Fruit fly (Drosophila melanogaster) whole organism, embryonic: ENCODE results near the gene mRpS2.

Source experiments
- Atf-2 ChIP-seq: fragments of 200-800 bp; sonication (Bioruptor generic); optimal IDR thresholded peaks from 2 replicates; lab custom pipeline; 2016; ENCODE audit warnings: missing biosample characterization, missing genetic modification characterization
- Atf6 ChIP-seq: fragments of 200-800 bp; sonication (Bioruptor generic); IDR thresholded peaks from 2 replicates; pipeline ENCODE4 v1.3.6; 2022; ENCODE audit warnings: missing biosample characterization, missing genetic modification characterization
- B-H2 ChIP-seq: fragments of 200-800 bp; sonication (Bioruptor generic); optimal IDR thresholded peaks from 2 replicates; lab custom pipeline; 2018; ENCODE audit warnings: missing biosample characterization, mild to moderate bottlenecking, missing genetic modification characterization
- Blimp-1 ChIP-seq: fragments of 200-800 bp; sonication (Bioruptor generic); optimal IDR thresholded peaks from 3 replicates; lab custom pipeline; 2018; ENCODE audit warnings: missing biosample characterization, missing genetic modification characterization, mild to moderate bottlenecking, moderate library complexity, missing genetic modification reagents
- CG10274 ChIP-seq: fragments of 200-800 bp; sonication (Bioruptor generic); optimal IDR thresholded peaks from 3 replicates; lab custom pipeline; 2017; ENCODE audit warnings: missing biosample characterization, mild to moderate bottlenecking, missing genetic modification characterization
- CG12071 ChIP-seq: fragments of 200-800 bp; sonication (Bioruptor generic); optimal IDR thresholded peaks from 3 replicates; lab custom pipeline; 2018; ENCODE audit warnings: missing biosample characterization, mild to moderate bottlenecking, missing genetic modification characterization
- CG1647 ChIP-seq: fragments of 200-800 bp; sonication (Bioruptor generic); optimal IDR thresholded peaks from 3 replicates; lab custom pipeline; 2016; ENCODE audit warnings: missing biosample characterization, missing genetic modification characterization
- CG17912 ChIP-seq: fragments of 200-800 bp; sonication (Bioruptor generic); optimal IDR thresholded peaks from 2 replicates; lab custom pipeline; 2018; ENCODE audit warnings: missing biosample characterization, mild to moderate bottlenecking, missing genetic modification characterization
- CG30020 ChIP-seq: fragments of 200-800 bp; optimal IDR thresholded peaks from 2 replicates; lab custom pipeline; 2019; ENCODE audit warnings: missing biosample characterization, mild to moderate bottlenecking, missing genetic modification characterization, moderate library complexity
- CG32532 ChIP-seq: fragments of 200-800 bp; sonication (Bioruptor generic); IDR thresholded peaks from 2 replicates; pipeline ENCODE4 v1.3.6; 2022; ENCODE audit warnings: missing biosample characterization, missing genetic modification characterization
- CG3847 ChIP-seq: fragments of 200-800 bp; sonication (Bioruptor generic); IDR thresholded peaks from 2 replicates; pipeline ENCODE4 v1.3.6; 2022; ENCODE audit warnings: missing biosample characterization, missing genetic modification characterization
- CG42726 ChIP-seq: fragments of 200-800 bp; sonication (Bioruptor generic); IDR thresholded peaks from 2 replicates; pipeline ENCODE4 v1.3.6; 2022; ENCODE audit warnings: missing biosample characterization, missing genetic modification characterization; ENCODE audit not compliant: partially characterized antibody
- CG4820 ChIP-seq: fragments of 200-800 bp; sonication (Bioruptor generic); optimal IDR thresholded peaks from 3 replicates; lab custom pipeline; 2016; ENCODE audit warnings: missing biosample characterization, missing genetic modification characterization
- CG5953 ChIP-seq: fragments of 200-800 bp; sonication (Bioruptor generic); IDR thresholded peaks from 2 replicates; pipeline ENCODE4 v1.3.6; 2022; ENCODE audit warnings: missing biosample characterization, missing genetic modification characterization
- CG6254 ChIP-seq: fragments of 200-800 bp; sonication (Bioruptor generic); optimal IDR thresholded peaks from 3 replicates; lab custom pipeline; 2017; ENCODE audit warnings: mild to moderate bottlenecking, missing biosample characterization, missing genetic modification reagents, missing genetic modification characterization
- CG6654 ChIP-seq: fragments of 200-800 bp; sonication (Bioruptor generic); optimal IDR thresholded peaks from 2 replicates; lab custom pipeline; 2017; ENCODE audit warnings: missing biosample characterization, mild to moderate bottlenecking, missing genetic modification characterization
- CG6689 ChIP-seq: fragments of 200-800 bp; sonication (Bioruptor generic); IDR thresholded peaks from 2 replicates; pipeline ENCODE4 v1.3.6; 2022; ENCODE audit warnings: missing biosample characterization, missing genetic modification characterization
- CG8089 ChIP-seq: fragments of 200-800 bp; sonication (Bioruptor generic); optimal IDR thresholded peaks from 3 replicates; lab custom pipeline; 2016; ENCODE audit warnings: missing biosample characterization, missing genetic modification characterization
- CG8290 ChIP-seq, 3 experiments: fragments of 200-800 bp; sonication (Bioruptor generic); optimal IDR thresholded peaks; 2 replicates each; lab custom pipeline; 2016 to 2019; ENCODE audit warnings: missing biosample characterization in 3 of 3, missing genetic modification characterization in 3 of 3, mild to moderate bottlenecking in 2 of 3, moderate library complexity in 1 of 3
- CG9215 ChIP-seq: fragments of 200-800 bp; sonication (Bioruptor generic); IDR thresholded peaks from 2 replicates; pipeline ENCODE4 v1.3.6; 2022; ENCODE audit warnings: missing biosample characterization, missing genetic modification characterization
- CG9932 ChIP-seq: fragments of 200-800 bp; sonication (Bioruptor generic); IDR thresholded peaks from 2 replicates; pipeline ENCODE4 v1.3.6; 2022; ENCODE audit warnings: missing biosample characterization, missing genetic modification characterization
- Chrac-16 ChIP-seq: fragments of 200-800 bp; sonication (Bioruptor generic); optimal IDR thresholded peaks from 3 replicates; lab custom pipeline; 2016; ENCODE audit warnings: missing biosample characterization, missing genetic modification characterization
- D19B ChIP-seq: fragments of 200-800 bp; sonication (Bioruptor generic); optimal IDR thresholded peaks from 2 replicates; lab custom pipeline; 2017; ENCODE audit warnings: missing biosample characterization, mild to moderate bottlenecking, missing genetic modification characterization
- Dad ChIP-seq: fragments of 200-800 bp; sonication (Bioruptor generic); optimal IDR thresholded peaks from 3 replicates; lab custom pipeline; 2016; ENCODE audit warnings: missing biosample characterization, missing genetic modification characterization
- Dp ChIP-seq: fragments of 200-800 bp; sonication (Bioruptor generic); optimal IDR thresholded peaks from 2 replicates; lab custom pipeline; 2018; ENCODE audit warnings: missing biosample characterization, mild to moderate bottlenecking, missing genetic modification characterization, moderate library complexity
- E2f2 ChIP-seq: fragments of 200-800 bp; sonication (Bioruptor generic); IDR thresholded peaks from 2 replicates; pipeline ENCODE4 v1.3.6; 2022; ENCODE audit warnings: missing biosample characterization, missing genetic modification characterization
- Gug ChIP-seq: fragments of 200-800 bp; sonication (Bioruptor generic); IDR thresholded peaks from 4 replicates; pipeline ENCODE4 v1.3.6; 2022; ENCODE audit warnings: missing biosample characterization, missing genetic modification characterization
- HLHmδ ChIP-seq: fragments of 200-800 bp; sonication (Bioruptor generic); optimal IDR thresholded peaks from 2 replicates; lab custom pipeline; 2018; ENCODE audit warnings: missing biosample characterization, mild to moderate bottlenecking, missing genetic modification characterization, moderate library complexity
- Mrtf ChIP-seq: fragments of 200-800 bp; sonication (Bioruptor generic); IDR thresholded peaks from 3 replicates; pipeline ENCODE4 v1.3.6; 2022; ENCODE audit warnings: missing biosample characterization, missing genetic modification characterization
- Nf-YC ChIP-seq: fragments of 200-800 bp; optimal IDR thresholded peaks from 3 replicates; lab custom pipeline; 2019; ENCODE audit warnings: missing biosample characterization, mild to moderate bottlenecking, missing genetic modification characterization, moderate library complexity
- ato ChIP-seq: fragments of 200-800 bp; sonication (Bioruptor generic); IDR thresholded peaks from 2 replicates; pipeline ENCODE4 v1.3.6; 2022; ENCODE audit warnings: missing biosample characterization, missing genetic modification characterization; ENCODE audit not compliant: partially characterized antibody
- bigmax ChIP-seq: fragments of 200-800 bp; sonication (Bioruptor generic); optimal IDR thresholded peaks from 2 replicates; lab custom pipeline; 2018; ENCODE audit warnings: missing biosample characterization, mild to moderate bottlenecking, missing genetic modification characterization
- bsh ChIP-seq, 2 experiments: fragments of 200-800 bp; sonication (Bioruptor generic); optimal IDR thresholded peaks; 2 replicates each; lab custom pipeline; 2017 to 2018; ENCODE audit warnings: mild to moderate bottlenecking in 2 of 2, missing biosample characterization in 2 of 2, missing genetic modification characterization in 2 of 2, moderate library complexity in 1 of 2
- cato ChIP-seq: fragments of 200-800 bp; sonication (Bioruptor generic); optimal IDR thresholded peaks from 2 replicates; lab custom pipeline; 2016; ENCODE audit warnings: missing biosample characterization, missing genetic modification characterization, borderline replicate concordance
- corto ChIP-seq: fragments of 200-800 bp; sonication (Bioruptor generic); optimal IDR thresholded peaks from 2 replicates; lab custom pipeline; 2016; ENCODE audit warnings: missing biosample characterization, mild to moderate bottlenecking, missing genetic modification characterization, moderate library complexity
- da ChIP-seq: fragments of 200-800 bp; sonication (Bioruptor generic); optimal IDR thresholded peaks from 2 replicates; lab custom pipeline; 2016; ENCODE audit warnings: missing biosample characterization, missing genetic modification characterization
- danr ChIP-seq: fragments of 200-800 bp; sonication (Bioruptor generic); IDR thresholded peaks from 2 replicates; pipeline ENCODE4 v1.3.6; 2022; ENCODE audit warnings: missing biosample characterization, missing genetic modification characterization
- emc ChIP-seq: fragments of 200-800 bp; sonication (Bioruptor generic); optimal IDR thresholded peaks from 2 replicates; lab custom pipeline; 2016; ENCODE audit warnings: missing biosample characterization, missing genetic modification characterization
- fru ChIP-seq: fragments of >200 bp; optimal IDR thresholded peaks from 2 replicates; lab custom pipeline; 2017
- gro ChIP-seq: fragments of 200-800 bp; sonication (Bioruptor generic); optimal IDR thresholded peaks from 2 replicates; lab custom pipeline; 2016; ENCODE audit warnings: missing biosample characterization, missing genetic modification characterization
- nerfin-1 ChIP-seq: fragments of 200-800 bp; sonication (Bioruptor generic); optimal IDR thresholded peaks from 3 replicates; lab custom pipeline; 2019; ENCODE audit warnings: missing biosample characterization, mild to moderate bottlenecking, missing genetic modification characterization, moderate library complexity
- prd ChIP-seq, 3 experiments: fragments of >200 bp in 2 of 3; fragments of 200-800 bp in 1 of 3; sonication (Bioruptor generic) in 1 of 3; optimal IDR thresholded peaks in 2 of 3; IDR thresholded peaks in 1 of 3; 2 replicates in 2 of 3; 3 replicates in 1 of 3; pipeline versions ENCODE4 v1.3.6 to Lab custom; 2017 to 2022; ENCODE audit warnings: missing biosample characterization in 1 of 3, missing genetic modification characterization in 1 of 3
- run ChIP-seq: fragments of 200-800 bp; sonication (Bioruptor generic); optimal IDR thresholded peaks from 3 replicates; lab custom pipeline; 2018; ENCODE audit warnings: missing biosample characterization, mild to moderate bottlenecking, missing genetic modification characterization
- sr ChIP-seq: fragments of 200-800 bp; sonication (Bioruptor generic); IDR thresholded peaks from 3 replicates; pipeline ENCODE4 v1.3.6; 2022; ENCODE audit warnings: missing biosample characterization, missing genetic modification characterization
- sug ChIP-seq: fragments of 200-800 bp; optimal IDR thresholded peaks from 2 replicates; lab custom pipeline; 2019; ENCODE audit warnings: missing biosample characterization, mild to moderate bottlenecking, missing genetic modification characterization, moderate library complexity
- tio ChIP-seq: fragments of 200-800 bp; sonication (Bioruptor generic); optimal IDR thresholded peaks from 2 replicates; lab custom pipeline; 2017; ENCODE audit warnings: missing biosample characterization, missing genetic modification characterization, inconsistent platforms
- trem ChIP-seq: fragments of 200-800 bp; optimal IDR thresholded peaks from 3 replicates; lab custom pipeline; 2019; ENCODE audit warnings: missing biosample characterization, mild to moderate bottlenecking, missing genetic modification characterization, moderate library complexity
- usp ChIP-seq: fragments of >200 bp; optimal IDR thresholded peaks from 2 replicates; lab custom pipeline; 2017; ENCODE audit warnings: missing biosample characterization, missing genetic modification characterization
- vfl ChIP-seq: fragments of 200-800 bp; sonication (Bioruptor generic); optimal IDR thresholded peaks from 2 replicates; lab custom pipeline; 2016; ENCODE audit warnings: missing biosample characterization, missing genetic modification characterization
- zf30C ChIP-seq: fragments of 200-800 bp; sonication (Bioruptor generic); optimal IDR thresholded peaks from 3 replicates; lab custom pipeline; 2018; ENCODE audit warnings: missing biosample characterization, mild to moderate bottlenecking, missing genetic modification characterization

The mRpS2 gene

DNA sequence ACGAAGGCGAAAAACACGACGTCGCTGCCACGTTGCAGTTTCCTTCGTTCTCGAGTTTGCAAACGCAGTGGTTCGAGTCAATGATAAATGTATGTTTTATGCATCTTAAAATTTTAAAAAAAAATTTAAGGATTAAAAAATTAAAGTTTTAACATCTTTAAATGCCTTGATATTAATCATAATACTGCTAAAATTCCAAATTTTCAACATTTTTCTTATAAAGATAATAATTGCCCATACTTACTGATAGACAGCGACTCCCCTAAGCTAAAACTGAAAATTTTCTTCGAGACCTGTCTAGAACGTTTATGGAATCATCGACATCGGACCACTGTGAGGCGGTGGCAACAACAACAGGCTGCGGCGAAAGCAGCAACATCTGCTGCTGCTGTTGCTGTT is 28.9 kb downstream of the mRpS2 start (continued):
- TF ChIP-seq nerfin-1 (tag; lab: Kevin White, UChicago) (peak; percentile 35), Dp (GFP tag; lab: Kevin White, UChicago) (no peak), prd (optimal IDR thresholded peaks at IDR 0.05; lab: Kevin White, UChicago) (no peak), prd (GFP tag; IDR thresholded peaks at IDR 0.05; lab: Robert Waterston, UW) (peak; percentile 68), zf30C (GFP tag; lab: Kevin White, UChicago) (no peak), Gug (GFP tag; lab: Robert Waterston, UW) (peak; percentile 53; the same call in 3 of the 4 replicates), Chrac-16 (peak; percentile 20), CG6689 (GFP tag; lab: Robert Waterston, UW) (peak; percentile 57), cato (GFP tag; lab: Kevin White, UChicago) (no peak), run (tag; lab: Kevin White, UChicago) (no peak), CG9215 (peak; percentile 64), fru (lab: Kevin White, UChicago) (no peak), sug (peak; percentile 50), CG32532 (GFP tag; lab: Robert Waterston, UW) (peak; percentile 76), gro (GFP tag; lab: Kevin White, UChicago) (peak; percentile 56), ato (GFP tag; lab: Robert Waterston, UW) (no peak), Blimp-1 (GFP tag; lab: Kevin White, UChicago) (peak; percentile 55), CG12071 (peak; percentile 8), CG30020 (tag; lab: Kevin White, UChicago) (peak; percentile 30), trem (no peak), Atf-2 (GFP tag; lab: Kevin White, UChicago) (peak; percentile 51), CG8089 (no peak), CG8290 (GFP tag; optimal IDR thresholded peaks at IDR 0.05; lab: Kevin White, UChicago) (no peak), CG8290 (tag; optimal IDR thresholded peaks at IDR 0.05; lab: Kevin White, UChicago) (peak in 1 of 2 experiments; percentile 42), Mrtf (peak; percentile 55; the same call in 1 of the 3 replicates), Dad (GFP tag; lab: Kevin White, UChicago) (no peak), CG9932 (GFP tag; lab: Robert Waterston, UW) (peak; percentile 73), danr (GFP tag; lab: Robert Waterston, UW) (0 out of 2 replicates have a peak, but pooled peaks have one; percentile 28), CG4820 (GFP tag; lab: Kevin White, UChicago) (peak; percentile 52), CG42726 (GFP tag; lab: Robert Waterston, UW) (0 out of 2 replicates have a peak, but pooled peaks have one; percentile 25), da (GFP tag; lab: Kevin White, UChicago) (no peak), Atf6 (GFP tag; lab: Robert Waterston, UW) (peak; percentile 83), emc (GFP tag; lab: Kevin White, UChicago) (peak; percentile 8), CG3847 (peak; percentile 69), CG10274 (GFP tag; lab: Kevin White, UChicago) (peak; percentile 5), HLHmδ (GFP tag; lab: Kevin White, UChicago) (no peak), CG5953 (GFP tag; lab: Robert Waterston, UW) (no peak), B-H2 (GFP tag; lab: Kevin White, UChicago) (peak; percentile 34), bsh (GFP tag; optimal IDR thresholded peaks at IDR 0.05; lab: Kevin White, UChicago) (peak; percentile 49 to 56), CG1647 (peak; percentile 44), CG6654 (GFP tag; lab: Kevin White, UChicago) (peak; percentile 18), D19B (GFP tag; lab: Kevin White, UChicago) (peak; percentile 44), CG17912 (GFP tag; lab: Kevin White, UChicago) (no peak), Nf-YC (tag; lab: Kevin White, UChicago) (peak; percentile 38), CG6254 (GFP tag; lab: Kevin White, UChicago) (peak; percentile 10), corto (GFP tag; lab: Kevin White, UChicago) (peak; percentile 58), vfl (GFP tag; lab: Kevin White, UChicago) (peak; percentile 46), sr (GFP tag; lab: Robert Waterston, UW) (no peak), bigmax (GFP tag; lab: Kevin White, UChicago) (no peak), tio (peak; percentile 37), usp (GFP tag; lab: Kevin White, UChicago) (no peak), E2f2 (GFP tag; lab: Robert Waterston, UW) (peak; percentile 42)
